Fruit fly (Drosophila melanogaster): ENCODE data around the gene Dhps.
"Not testable (repeated sequence)": the region's sequence is repeated elsewhere in the genome, so short reads cannot be mapped to it uniquely, and the experiment has no call there.

DNA sequence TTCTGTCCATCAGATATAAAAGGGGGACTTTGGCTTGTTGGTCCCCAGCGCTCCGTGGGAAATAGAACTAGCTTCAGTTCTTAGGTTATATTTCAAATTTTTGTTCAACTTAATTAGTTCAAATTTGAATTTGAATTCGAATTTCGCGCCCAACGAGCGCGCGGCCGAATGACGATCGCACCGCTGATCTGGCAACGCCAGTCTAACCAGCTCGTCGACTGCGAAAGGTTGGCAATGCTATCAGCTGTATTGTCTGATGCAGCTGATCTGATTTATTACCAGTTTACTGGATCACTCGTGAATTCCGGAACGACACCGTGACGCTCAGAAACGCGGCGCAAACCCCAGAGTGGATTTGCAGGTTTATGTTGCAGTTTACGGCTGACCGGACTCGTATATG is 40.3 kb downstream of the Dhps start, which contains the start of gene Dscam4:
- not testable (repeated sequence) for TF ChIP-seq Abd-B (GFP tag; optimal IDR thresholded peaks at IDR 0.05); br (GFP tag; optimal IDR thresholded peaks at IDR 0.05); pan (optimal IDR thresholded peaks at IDR 0.05)

Data from whole organism, wandering third instar larva.